Worm (Caenorhabditis elegans) whole organism, L3 larva: ENCODE measurements around the gene glb-27.
A peak's percentile ranks its signal among the peaks of the same experiment; 100 is the strongest.

Source experiments
- R02D3.7 ChIP-seq: fragments of 150-350 bp; optimal IDR thresholded peaks from 2 replicates; lab custom pipeline; 2014; ENCODE audit warnings: missing biosample characterization, missing genetic modification characterization
- aly-2 ChIP-seq: fragments of 150-350 bp; optimal IDR thresholded peaks from 2 replicates; lab custom pipeline; 2014; ENCODE audit warnings: missing biosample characterization, missing genetic modification characterization
- ama-1 ChIP-seq: fragments of 150-350 bp; optimal IDR thresholded peaks from 2 replicates; lab custom pipeline; 2018
- ceh-16 ChIP-seq: sonication (generic microtip); optimal IDR thresholded peaks from 2 replicates; lab custom pipeline; 2017; ENCODE audit warnings: missing biosample characterization, missing genetic modification characterization
- ceh-82 ChIP-seq: fragments of 150-350 bp; optimal IDR thresholded peaks from 2 replicates; lab custom pipeline; 2014; ENCODE audit warnings: missing biosample characterization, missing genetic modification characterization
- ceh-9 ChIP-seq: sonication (generic microtip); optimal IDR thresholded peaks from 2 replicates; lab custom pipeline; 2018; ENCODE audit warnings: missing biosample characterization, missing genetic modification characterization
- daf-12 ChIP-seq: fragments of 150-350 bp; optimal IDR thresholded peaks from 2 replicates; lab custom pipeline; 2014; ENCODE audit warnings: missing biosample characterization, missing genetic modification reagents, missing genetic modification characterization
- egl-27 ChIP-seq: sonication (generic microtip); optimal IDR thresholded peaks from 4 replicates; lab custom pipeline; 2017; ENCODE audit warnings: missing biosample characterization, missing genetic modification reagents, missing genetic modification characterization
- elt-1 ChIP-seq: fragments of 150-350 bp; optimal IDR thresholded peaks from 2 replicates; lab custom pipeline; 2014; ENCODE audit warnings: missing biosample characterization, missing genetic modification characterization
- elt-2 ChIP-seq: sonication (generic microtip); optimal IDR thresholded peaks from 2 replicates; lab custom pipeline; 2016; ENCODE audit warnings: missing genetic modification reagents, mild to moderate bottlenecking, missing genetic modification characterization, missing compliant biosample characterization
- elt-3 ChIP-seq, 3 experiments: fragments of 150-350 bp in 1 of 3; sonication (generic microtip) in 2 of 3; optimal IDR thresholded peaks; 2 replicates in 2 of 3; 4 replicates in 1 of 3; lab custom pipeline; 2014 to 2017; ENCODE audit warnings: missing biosample characterization in 3 of 3, missing genetic modification characterization in 3 of 3
- eor-1 ChIP-seq, 2 experiments: fragments of 150-350 bp; optimal IDR thresholded peaks; 2 replicates each; lab custom pipeline; 2014 to 2018; ENCODE audit warnings: missing biosample characterization in 2 of 2, missing genetic modification characterization in 2 of 2
- fkh-10 ChIP-seq: sonication (generic microtip); optimal IDR thresholded peaks from 2 replicates; lab custom pipeline; 2017; ENCODE audit warnings: missing biosample characterization, missing genetic modification reagents, missing genetic modification characterization
- fkh-2 ChIP-seq: fragments of 150-350 bp; optimal IDR thresholded peaks from 2 replicates; lab custom pipeline; 2014; ENCODE audit warnings: missing biosample characterization, missing genetic modification reagents, missing genetic modification characterization
- fos-1 ChIP-seq: fragments of 150-350 bp; optimal IDR thresholded peaks from 2 replicates; lab custom pipeline; 2014; ENCODE audit warnings: missing biosample characterization, missing genetic modification characterization
- hmg-11 ChIP-seq: sonication (generic microtip); optimal IDR thresholded peaks from 2 replicates; lab custom pipeline; 2016; ENCODE audit warnings: missing genetic modification characterization, missing compliant biosample characterization
- jun-1 ChIP-seq: fragments of 150-350 bp; optimal IDR thresholded peaks from 2 replicates; lab custom pipeline; 2014; ENCODE audit warnings: missing biosample characterization, missing genetic modification reagents, missing genetic modification characterization
- lin-15B ChIP-seq: fragments of 150-350 bp; optimal IDR thresholded peaks from 2 replicates; lab custom pipeline; 2014; ENCODE audit warnings: missing biosample characterization, missing genetic modification characterization
- lin-39 ChIP-seq: fragments of 150-350 bp; optimal IDR thresholded peaks from 2 replicates; lab custom pipeline; 2018; ENCODE audit warnings: missing biosample characterization, missing genetic modification reagents, missing genetic modification characterization
- lsy-12 ChIP-seq: sonication (generic microtip); optimal IDR thresholded peaks from 2 replicates; lab custom pipeline; 2016; ENCODE audit warnings: mild to moderate bottlenecking, missing genetic modification characterization, missing compliant biosample characterization
- mml-1 ChIP-seq: fragments of 150-350 bp; sonication (generic microtip); optimal IDR thresholded peaks from 3 replicates; lab custom pipeline; 2014; ENCODE audit warnings: missing biosample characterization, missing genetic modification characterization
- nhr-11 ChIP-seq: fragments of 150-350 bp; optimal IDR thresholded peaks from 2 replicates; lab custom pipeline; 2014; ENCODE audit warnings: missing biosample characterization, missing genetic modification characterization
- nhr-12 ChIP-seq: fragments of 150-350 bp; optimal IDR thresholded peaks from 2 replicates; lab custom pipeline; 2014; ENCODE audit warnings: missing biosample characterization, missing genetic modification characterization
- nhr-23 ChIP-seq: fragments of 150-350 bp; optimal IDR thresholded peaks from 2 replicates; lab custom pipeline; 2014; ENCODE audit warnings: missing biosample characterization, missing genetic modification reagents, missing genetic modification characterization
- nhr-25 ChIP-seq: sonication (generic microtip); optimal IDR thresholded peaks from 2 replicates; lab custom pipeline; 2017; ENCODE audit warnings: missing biosample characterization, missing genetic modification characterization
- nhr-28 ChIP-seq: fragments of 150-350 bp; optimal IDR thresholded peaks from 2 replicates; lab custom pipeline; 2014; ENCODE audit warnings: missing biosample characterization, missing genetic modification characterization
- nhr-43 ChIP-seq: sonication (generic microtip); optimal IDR thresholded peaks from 2 replicates; lab custom pipeline; 2016; ENCODE audit warnings: mild to moderate bottlenecking, missing genetic modification characterization, missing compliant biosample characterization; ENCODE audit not compliant: poor library complexity, severe bottlenecking
- nhr-67 ChIP-seq: fragments of 150-350 bp; optimal IDR thresholded peaks from 2 replicates; lab custom pipeline; 2014; ENCODE audit warnings: missing biosample characterization, missing genetic modification characterization
- nhr-76 ChIP-seq: fragments of 150-350 bp; sonication (generic microtip); optimal IDR thresholded peaks from 5 replicates; lab custom pipeline; 2014; ENCODE audit warnings: missing biosample characterization, missing genetic modification characterization
- nhr-77 ChIP-seq: fragments of 150-350 bp; optimal IDR thresholded peaks from 2 replicates; lab custom pipeline; 2014; ENCODE audit warnings: missing biosample characterization, missing genetic modification characterization
- pha-4 ChIP-seq: fragments of 150-350 bp; optimal IDR thresholded peaks from 2 replicates; lab custom pipeline; 2014; ENCODE audit warnings: missing biosample characterization, missing genetic modification reagents, missing genetic modification characterization
- pqm-1 ChIP-seq: fragments of 150-350 bp; optimal IDR thresholded peaks from 2 replicates; lab custom pipeline; 2017; ENCODE audit warnings: missing biosample characterization, missing genetic modification characterization, inconsistent platforms
- sea-2 ChIP-seq: fragments of 150-350 bp; sonication (generic microtip); optimal IDR thresholded peaks from 4 replicates; lab custom pipeline; 2014; ENCODE audit warnings: missing biosample characterization, missing genetic modification reagents, missing genetic modification characterization
- skn-1 ChIP-seq: fragments of 150-350 bp; optimal IDR thresholded peaks from 2 replicates; lab custom pipeline; 2014; ENCODE audit warnings: missing biosample characterization, missing genetic modification characterization
- snpc-4 ChIP-seq: fragments of 150-350 bp; optimal IDR thresholded peaks from 2 replicates; lab custom pipeline; 2014; ENCODE audit warnings: missing biosample characterization, missing genetic modification characterization
- unc-62 ChIP-seq: fragments of 150-350 bp; sonication (generic microtip); optimal IDR thresholded peaks from 4 replicates; lab custom pipeline; 2014; ENCODE audit warnings: missing biosample characterization, missing genetic modification reagents, missing genetic modification characterization
- ztf-4 ChIP-seq: fragments of 150-350 bp; optimal IDR thresholded peaks from 2 replicates; lab custom pipeline; 2014; ENCODE audit warnings: missing biosample characterization, missing genetic modification characterization

glb-27 gene

ce11 chrII:8546975-8547374 is 9.1 kb downstream of the glb-27 start (continued):
- TF ChIP-seq nhr-23 (no peak), fos-1 (tag; lab: Kevin White, UChicago) (no peak), lsy-12 (peak; percentile 22), fkh-10 (no peak), sea-2 (GFP tag; lab: Kevin White, UChicago) (no peak), R02D3.7 (tag; lab: Kevin White, UChicago) (no peak), unc-62 (GFP tag; lab: Kevin White, UChicago) (no peak)

ce11 chrII:8545315-8545714 is 10.8 kb downstream of the glb-27 start, which contains the start of gene decr-1.2:
Gene decr-1.2, plus strand, starts transcription at chrII:8545615.
- no peak for TF ChIP-seq egl-27
- no peak for TF ChIP-seq pqm-1
- no peak for TF ChIP-seq elt-2 (tag; lab: Kevin White, UChicago)
- no peak for TF ChIP-seq ceh-82 (tag; lab: Kevin White, UChicago)
- no peak for TF ChIP-seq elt-3 (tag; optimal IDR thresholded peaks at IDR 0.05; lab: Kevin White, UChicago)
- TF ChIP-seq pha-4 (tag; lab: Kevin White, UChicago) = no peak
- TF ChIP-seq R02D3.7 (tag; lab: Kevin White, UChicago) = no peak
- no peak for TF ChIP-seq hmg-11
- TF ChIP-seq eor-1 (tag; optimal IDR thresholded peaks at IDR 0.05; lab: Kevin White, UChicago) = no peak
- no peak for TF ChIP-seq aly-2
- no peak for TF ChIP-seq nhr-12 (tag; lab: Kevin White, UChicago)
- no peak for TF ChIP-seq nhr-43
- no peak for TF ChIP-seq mml-1 (tag; lab: Kevin White, UChicago)
- no peak for TF ChIP-seq lsy-12
- TF ChIP-seq nhr-11 = no peak
- TF ChIP-seq ceh-9 (tag; lab: Kevin White, UChicago) = no peak
- no peak for TF ChIP-seq nhr-67 (tag; lab: Kevin White, UChicago)
- TF ChIP-seq snpc-4 (tag; lab: Kevin White, UChicago) = no peak
- no peak for TF ChIP-seq jun-1 (tag; lab: Kevin White, UChicago)
- no peak for TF ChIP-seq ceh-16 (tag; lab: Kevin White, UChicago)

ce11 chrII:8540412-8540811 is 15.7 kb downstream of the glb-27 start, which contains the start of gene pqn-73:
Gene pqn-73, plus strand, starts transcription at chrII:8540712.
- TF ChIP-seq nhr-67 (tag; lab: Kevin White, UChicago) (no peak), nhr-77 (no peak), sea-2 (GFP tag; lab: Kevin White, UChicago) (no peak), nhr-76 (tag; lab: Kevin White, UChicago) (no peak), unc-62 (GFP tag; lab: Kevin White, UChicago) (no peak), ztf-4 (no peak), fkh-2 (tag; lab: Kevin White, UChicago) (no peak), daf-12 (tag; lab: Kevin White, UChicago) (no peak), fkh-10 (no peak), nhr-25 (tag; lab: Kevin White, UChicago) (no peak)

ce11 chrII:8536060-8536459 is 20.0 kb downstream of the glb-27 start, which contains the start of gene W01C9.2:
Gene W01C9.2, plus strand, starts transcription at chrII:8536360.
- no peak for TF ChIP-seq eor-1 (tag; optimal IDR thresholded peaks at IDR 0.05; lab: Kevin White, UChicago)
- TF ChIP-seq hmg-11 = no peak
- TF ChIP-seq jun-1 (tag; lab: Kevin White, UChicago) = no peak
- TF ChIP-seq elt-1 (tag; lab: Kevin White, UChicago) = no peak
- no peak for TF ChIP-seq fkh-2 (tag; lab: Kevin White, UChicago)
- TF ChIP-seq ceh-82 (tag; lab: Kevin White, UChicago) = no peak
- TF ChIP-seq egl-27 = no peak
- no peak for TF ChIP-seq R02D3.7 (tag; lab: Kevin White, UChicago)
- TF ChIP-seq nhr-77 = no peak
- no peak for TF ChIP-seq aly-2
- no peak for TF ChIP-seq lin-39 (tag; lab: Kevin White, UChicago)
- TF ChIP-seq ama-1 (lab: Kevin White, UChicago) = no peak
- TF ChIP-seq unc-62 (GFP tag; lab: Kevin White, UChicago) = no peak
- no peak for TF ChIP-seq nhr-28 (tag; lab: Kevin White, UChicago)
- no peak for TF ChIP-seq skn-1 (tag; lab: Kevin White, UChicago)
- TF ChIP-seq nhr-76 (tag; lab: Kevin White, UChicago) = no peak
- TF ChIP-seq elt-3 (tag; optimal IDR thresholded peaks at IDR 0.05; lab: Kevin White, UChicago) = no peak
- no peak for TF ChIP-seq nhr-23
- TF ChIP-seq sea-2 (GFP tag; lab: Kevin White, UChicago) = no peak
- no peak for TF ChIP-seq lin-15B
